Worm (Caenorhabditis elegans) whole organism, late embryonic: ENCODE measurements around the gene Y68A4A.13.

ENCODE experiments used
- C38D4.7 ChIP-seq: fragments of 200-800 bp; sonication (Bioruptor generic); optimal IDR thresholded peaks from 2 replicates; lab custom pipeline; 2018; ENCODE audit warnings: mild to moderate bottlenecking, missing genetic modification characterization, moderate library complexity, missing compliant biosample characterization
- T23F11.4 ChIP-seq: fragments of 200-800 bp; sonication (Bioruptor generic); optimal IDR thresholded peaks from 2 replicates; lab custom pipeline; 2018; ENCODE audit warnings: mild to moderate bottlenecking, missing genetic modification characterization, missing compliant biosample characterization
- Y22D7AL.16 ChIP-seq: sonication (generic microtip); optimal IDR thresholded peaks from 2 replicates; lab custom pipeline; 2016; ENCODE audit warnings: missing genetic modification characterization, missing compliant biosample characterization
- ahr-1 ChIP-seq: sonication (generic microtip); optimal IDR thresholded peaks from 2 replicates; lab custom pipeline; 2016; ENCODE audit warnings: missing genetic modification characterization, missing compliant biosample characterization
- ama-1 ChIP-seq: fragments of 150-350 bp; optimal IDR thresholded peaks from 2 replicates; lab custom pipeline; 2014
- ceh-14 ChIP-seq: sonication (generic microtip); optimal IDR thresholded peaks from 2 replicates; lab custom pipeline; 2016; ENCODE audit warnings: missing genotype, missing genetic modification characterization, missing compliant biosample characterization
- ceh-2 ChIP-seq: sonication (generic microtip); optimal IDR thresholded peaks from 2 replicates; lab custom pipeline; 2016; ENCODE audit warnings: missing genotype, missing genetic modification characterization, missing compliant biosample characterization
- ceh-22 ChIP-seq: sonication (generic microtip); optimal IDR thresholded peaks from 2 replicates; lab custom pipeline; 2017; ENCODE audit warnings: missing biosample characterization, missing genetic modification characterization
- ceh-24 ChIP-seq: sonication (generic microtip); optimal IDR thresholded peaks from 2 replicates; lab custom pipeline; 2016; ENCODE audit warnings: mild to moderate bottlenecking, missing genetic modification characterization, missing compliant biosample characterization
- ceh-30 ChIP-seq: fragments of 150-350 bp; optimal IDR thresholded peaks from 2 replicates; lab custom pipeline; 2014; ENCODE audit warnings: missing biosample characterization, missing genetic modification characterization
- ceh-31 ChIP-seq: sonication (generic microtip); optimal IDR thresholded peaks from 2 replicates; lab custom pipeline; 2016; ENCODE audit warnings: missing genetic modification characterization, missing compliant biosample characterization
- ceh-34 ChIP-seq: sonication (generic microtip); optimal IDR thresholded peaks from 2 replicates; lab custom pipeline; 2016; ENCODE audit warnings: mild to moderate bottlenecking, missing genetic modification characterization, missing compliant biosample characterization
- ceh-9 ChIP-seq: sonication (generic microtip); optimal IDR thresholded peaks from 2 replicates; lab custom pipeline; 2016; ENCODE audit warnings: mild to moderate bottlenecking, missing genetic modification characterization, inconsistent platforms, missing compliant biosample characterization
- che-1 ChIP-seq: sonication (generic microtip); optimal IDR thresholded peaks from 2 replicates; lab custom pipeline; 2016; ENCODE audit warnings: mild to moderate bottlenecking, missing genetic modification characterization, missing compliant biosample characterization
- dmd-4 ChIP-seq: sonication (generic microtip); optimal IDR thresholded peaks from 2 replicates; lab custom pipeline; 2016; ENCODE audit warnings: borderline replicate concordance, missing genetic modification characterization, missing compliant biosample characterization
- dve-1 ChIP-seq: sonication (generic microtip); optimal IDR thresholded peaks from 2 replicates; lab custom pipeline; 2017; ENCODE audit warnings: antibody characterized with exemption, mild to moderate bottlenecking, missing genetic modification characterization, missing compliant biosample characterization
- eyg-1 ChIP-seq: sonication (generic microtip); optimal IDR thresholded peaks from 2 replicates; lab custom pipeline; 2016; ENCODE audit warnings: missing genotype, missing genetic modification characterization, missing compliant biosample characterization
- fax-1 ChIP-seq: sonication (generic microtip); optimal IDR thresholded peaks from 2 replicates; lab custom pipeline; 2016; ENCODE audit warnings: missing genotype, missing genetic modification characterization, missing compliant biosample characterization
- fkh-10 ChIP-seq: fragments of 150-350 bp; optimal IDR thresholded peaks from 2 replicates; lab custom pipeline; 2014; ENCODE audit warnings: missing biosample characterization, missing genetic modification reagents, missing genetic modification characterization
- hlh-13 ChIP-seq: fragments of 200-800 bp; sonication (Bioruptor generic); optimal IDR thresholded peaks from 2 replicates; lab custom pipeline; 2018; ENCODE audit warnings: mild to moderate bottlenecking, missing genetic modification characterization, missing compliant biosample characterization
- hlh-30 ChIP-seq: sonication (generic microtip); optimal IDR thresholded peaks from 2 replicates; lab custom pipeline; 2017; ENCODE audit warnings: antibody characterized with exemption, missing genetic modification characterization, missing compliant biosample characterization; ENCODE audit not compliant: insufficient read depth
- hlh-8 ChIP-seq: sonication (generic microtip); optimal IDR thresholded peaks from 2 replicates; lab custom pipeline; 2016; ENCODE audit warnings: missing genotype, missing genetic modification characterization, missing compliant biosample characterization
- lim-6 ChIP-seq: sonication (generic microtip); optimal IDR thresholded peaks from 2 replicates; lab custom pipeline; 2016; ENCODE audit warnings: missing genetic modification characterization, missing compliant biosample characterization
- madf-2 ChIP-seq: sonication (generic microtip); optimal IDR thresholded peaks from 2 replicates; lab custom pipeline; 2017; ENCODE audit warnings: missing genetic modification characterization, missing compliant biosample characterization
- nfya-1 ChIP-seq: sonication (generic microtip); optimal IDR thresholded peaks from 2 replicates; lab custom pipeline; 2017; ENCODE audit warnings: missing genetic modification characterization, mild to moderate bottlenecking, missing compliant biosample characterization, antibody characterized with exemption, moderate library complexity
- npax-4 ChIP-seq: sonication (generic microtip); optimal IDR thresholded peaks from 2 replicates; lab custom pipeline; 2016; ENCODE audit warnings: missing genetic modification characterization, missing compliant biosample characterization
- pha-2 ChIP-seq: sonication (generic microtip); optimal IDR thresholded peaks from 2 replicates; lab custom pipeline; 2017; ENCODE audit warnings: mild to moderate bottlenecking, missing genetic modification characterization, missing compliant biosample characterization
- pqm-1 ChIP-seq: sonication (generic microtip); optimal IDR thresholded peaks from 2 replicates; lab custom pipeline; 2016; ENCODE audit warnings: missing genetic modification characterization, missing compliant biosample characterization
- pros-1 ChIP-seq: fragments of 150-350 bp; optimal IDR thresholded peaks from 2 replicates; lab custom pipeline; 2014; ENCODE audit warnings: missing biosample characterization, missing genetic modification reagents, missing genetic modification characterization
- ref-2 ChIP-seq: sonication (generic microtip); optimal IDR thresholded peaks from 2 replicates; lab custom pipeline; 2016; ENCODE audit warnings: missing genetic modification characterization, missing compliant biosample characterization
- sdc-2 ChIP-seq: sonication (generic microtip); optimal IDR thresholded peaks from 2 replicates; lab custom pipeline; 2016; ENCODE audit warnings: missing genotype, missing genetic modification characterization, missing compliant biosample characterization
- sox-4 ChIP-seq: sonication (generic microtip); optimal IDR thresholded peaks from 2 replicates; lab custom pipeline; 2017; ENCODE audit warnings: mild to moderate bottlenecking, missing genetic modification characterization, inconsistent platforms, missing compliant biosample characterization
- tbx-2 ChIP-seq: sonication (generic microtip); optimal IDR thresholded peaks from 2 replicates; lab custom pipeline; 2016; ENCODE audit warnings: missing genetic modification characterization, missing compliant biosample characterization
- tbx-7 ChIP-seq: sonication (generic microtip); optimal IDR thresholded peaks from 2 replicates; lab custom pipeline; 2016; ENCODE audit warnings: missing genotype, missing genetic modification characterization, missing compliant biosample characterization
- unc-42 ChIP-seq: sonication (generic microtip); optimal IDR thresholded peaks from 2 replicates; lab custom pipeline; 2016; ENCODE audit warnings: missing genotype, missing genetic modification characterization, missing compliant biosample characterization
- unc-55 ChIP-seq: sonication (generic microtip); optimal IDR thresholded peaks from 2 replicates; lab custom pipeline; 2017; ENCODE audit warnings: missing biosample characterization, missing genetic modification reagents, missing genetic modification characterization

Gene Y68A4A.13

ce11 chrV:17198926-17199325 is 9.0 kb downstream of the Y68A4A.13 start, which contains the start of gene srz-96:
Gene srz-96, plus strand, starts transcription at chrV:17199226.
- TF ChIP-seq nfya-1 (tag; lab: Kevin White, UChicago) = no peak
- no peak for TF ChIP-seq eyg-1
- no peak for TF ChIP-seq C38D4.7
- no peak for TF ChIP-seq ama-1 (lab: Kevin White, UChicago)
- TF ChIP-seq hlh-30 (tag; lab: Kevin White, UChicago) = no peak
- TF ChIP-seq tbx-2 (tag; lab: Kevin White, UChicago) = no peak
- no peak for TF ChIP-seq ceh-31 (tag; lab: Kevin White, UChicago)
- no peak for TF ChIP-seq madf-2 (tag; lab: Kevin White, UChicago)
- no peak for TF ChIP-seq unc-42 (tag; lab: Kevin White, UChicago)
- no peak for TF ChIP-seq dve-1 (tag; lab: Kevin White, UChicago)
- no peak for TF ChIP-seq ref-2 (tag; lab: Kevin White, UChicago)
- no peak for TF ChIP-seq che-1 (tag; lab: Kevin White, UChicago)
- TF ChIP-seq lim-6 (tag; lab: Kevin White, UChicago) = no peak
- TF ChIP-seq T23F11.4 (GFP tag; lab: Kevin White, UChicago) = no peak
- TF ChIP-seq ceh-14 = no peak
- TF ChIP-seq hlh-13 (GFP tag; lab: Kevin White, UChicago) = no peak

ce11 chrV:17192238-17192637 is 15.7 kb downstream of the Y68A4A.13 start, which contains the start of gene srz-47:
Gene srz-47, minus strand, starts transcription at chrV:17192338.
- TF ChIP-seq unc-55 = no peak
- TF ChIP-seq ceh-34 (tag; lab: Kevin White, UChicago) = no peak
- TF ChIP-seq dmd-4 (tag; lab: Kevin White, UChicago) = no peak
- no peak for TF ChIP-seq sdc-2
- no peak for TF ChIP-seq ahr-1
- no peak for TF ChIP-seq fkh-10
- TF ChIP-seq hlh-13 (GFP tag; lab: Kevin White, UChicago) = no peak
- TF ChIP-seq T23F11.4 (GFP tag; lab: Kevin White, UChicago) = no peak
- no peak for TF ChIP-seq pqm-1 (tag; lab: Kevin White, UChicago)
- TF ChIP-seq pros-1 (tag; lab: Kevin White, UChicago) = no peak
- TF ChIP-seq ceh-9 (tag; lab: Kevin White, UChicago) = no peak
- no peak for TF ChIP-seq tbx-2 (tag; lab: Kevin White, UChicago)
- TF ChIP-seq npax-4 (tag; lab: Kevin White, UChicago) = no peak

ce11 chrV:17190399-17190798 is 17.5 kb downstream of the Y68A4A.13 start, which contains the start of gene str-199:
Gene str-199, minus strand, starts transcription at chrV:17190499.
- TF ChIP-seq C38D4.7 (no peak), sox-4 (tag; lab: Kevin White, UChicago) (no peak), ceh-22 (tag; lab: Kevin White, UChicago) (no peak), Y22D7AL.16 (tag; lab: Kevin White, UChicago) (no peak), ceh-24 (no peak), dmd-4 (tag; lab: Kevin White, UChicago) (no peak), tbx-7 (no peak), ceh-30 (tag; lab: Kevin White, UChicago) (no peak)

DNA sequence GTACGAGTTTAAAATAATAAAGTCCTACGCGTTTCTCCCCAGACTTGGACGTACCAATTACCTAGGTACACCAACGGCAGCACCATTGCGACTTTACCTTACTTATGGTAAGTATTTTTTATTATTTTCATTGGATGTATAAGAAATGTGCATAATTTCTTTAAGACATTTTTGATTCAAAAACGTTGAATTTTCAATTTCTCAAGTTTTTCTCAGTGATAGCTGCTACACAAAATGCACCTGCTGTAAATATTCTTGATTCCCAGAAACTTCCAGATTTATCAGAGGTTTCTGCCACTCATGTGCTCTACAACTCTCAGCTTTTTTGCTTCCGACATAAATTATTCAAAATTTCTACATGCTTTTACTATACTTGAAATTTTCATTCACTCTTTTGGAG is 25.9 kb downstream of the Y68A4A.13 start, which contains the start of gene srh-159:
Gene srh-159 (plus strand): TSS at position 301 of the 400 bp plus-strand sequence.
- no peak for TF ChIP-seq pha-2
- no peak for TF ChIP-seq tbx-2 (tag; lab: Kevin White, UChicago)
- no peak for TF ChIP-seq ceh-30 (tag; lab: Kevin White, UChicago)
- TF ChIP-seq ahr-1 = no peak
- TF ChIP-seq che-1 (tag; lab: Kevin White, UChicago) = no peak
- no peak for TF ChIP-seq ceh-22 (tag; lab: Kevin White, UChicago)
- no peak for TF ChIP-seq pqm-1 (tag; lab: Kevin White, UChicago)
- no peak for TF ChIP-seq ceh-2
- no peak for TF ChIP-seq hlh-8
- no peak for TF ChIP-seq fax-1
